Worm (Caenorhabditis elegans) whole organism, mixed stage, embryonic: ENCODE data around the gene F55G1.1.
A peak's percentile ranks its signal among the peaks of the same experiment; 100 is the strongest.

ENCODE experiments used
- M03D4.4 ChIP-seq: sonication (generic microtip); optimal IDR thresholded peaks from 2 replicates; lab custom pipeline; 2017; ENCODE audit warnings: mild to moderate bottlenecking, missing genetic modification characterization, missing compliant biosample characterization
- blmp-1 ChIP-seq: fragments of 150-350 bp; optimal IDR thresholded peaks from 2 replicates; lab custom pipeline; 2014; ENCODE audit warnings: missing biosample characterization, missing genetic modification characterization
- ceh-39 ChIP-seq: fragments of 150-350 bp; optimal IDR thresholded peaks from 2 replicates; lab custom pipeline; 2014; ENCODE audit warnings: missing biosample characterization, missing genetic modification characterization
- ceh-43 ChIP-seq: fragments of 200-800 bp; sonication (Bioruptor generic); optimal IDR thresholded peaks from 2 replicates; lab custom pipeline; 2018; ENCODE audit warnings: mild to moderate bottlenecking, missing genetic modification characterization, moderate library complexity, missing compliant biosample characterization
- ceh-83 ChIP-seq: fragments of 200-800 bp; sonication (Bioruptor generic); optimal IDR thresholded peaks from 2 replicates; lab custom pipeline; 2018; ENCODE audit warnings: mild to moderate bottlenecking, missing genetic modification characterization, missing compliant biosample characterization
- cnd-1 ChIP-seq: fragments of 200-800 bp; sonication (Bioruptor generic); optimal IDR thresholded peaks from 2 replicates; lab custom pipeline; 2018; ENCODE audit warnings: mild to moderate bottlenecking, missing genetic modification characterization, missing compliant biosample characterization
- drap-1 ChIP-seq: fragments of 200-800 bp; sonication (Bioruptor generic); optimal IDR thresholded peaks from 3 replicates; lab custom pipeline; 2018; ENCODE audit warnings: mild to moderate bottlenecking, missing genetic modification characterization, missing compliant biosample characterization
- elt-1 ChIP-seq: sonication (generic microtip); optimal IDR thresholded peaks from 2 replicates; lab custom pipeline; 2017; ENCODE audit warnings: missing genetic modification characterization, mild to moderate bottlenecking, missing compliant biosample characterization, antibody characterized with exemption, moderate library complexity, borderline replicate concordance; ENCODE audit not compliant: insufficient read depth
- elt-3 ChIP-seq: fragments of 150-350 bp; optimal IDR thresholded peaks from 2 replicates; lab custom pipeline; 2014; ENCODE audit warnings: missing biosample characterization, missing genetic modification characterization
- flh-1 ChIP-seq: fragments of 200-800 bp; sonication (Bioruptor generic); optimal IDR thresholded peaks from 2 replicates; lab custom pipeline; 2018; ENCODE audit warnings: mild to moderate bottlenecking, missing genetic modification characterization, moderate library complexity, missing compliant biosample characterization
- ham-2 ChIP-seq: fragments of 200-800 bp; sonication (Bioruptor generic); optimal IDR thresholded peaks from 2 replicates; lab custom pipeline; 2018; ENCODE audit warnings: mild to moderate bottlenecking, missing genetic modification characterization, missing compliant biosample characterization
- hlh-1 ChIP-seq: fragments of 150-350 bp; optimal IDR thresholded peaks from 2 replicates; lab custom pipeline; 2014; ENCODE audit warnings: missing biosample characterization, missing genetic modification reagents, missing genetic modification characterization
- lin-13 ChIP-seq: fragments of 150-350 bp; optimal IDR thresholded peaks from 2 replicates; lab custom pipeline; 2014; ENCODE audit warnings: missing biosample characterization, missing genetic modification characterization
- lin-32 ChIP-seq: fragments of 200-800 bp; sonication (Bioruptor generic); optimal IDR thresholded peaks from 2 replicates; lab custom pipeline; 2018; ENCODE audit warnings: mild to moderate bottlenecking, missing genetic modification characterization, missing compliant biosample characterization
- lsy-2 ChIP-seq: fragments of 150-350 bp; optimal IDR thresholded peaks from 2 replicates; lab custom pipeline; 2014; ENCODE audit warnings: missing biosample characterization, missing genetic modification characterization
- mep-1 ChIP-seq: fragments of 150-350 bp; optimal IDR thresholded peaks from 2 replicates; lab custom pipeline; 2017; ENCODE audit warnings: missing biosample characterization, missing genetic modification reagents, missing genetic modification characterization, inconsistent platforms
- mls-2 ChIP-seq: sonication (generic microtip); optimal IDR thresholded peaks from 2 replicates; lab custom pipeline; 2016; ENCODE audit warnings: mild to moderate bottlenecking, missing genetic modification characterization, moderate library complexity, missing compliant biosample characterization
- nhr-12 ChIP-seq: fragments of 150-350 bp; optimal IDR thresholded peaks from 2 replicates; lab custom pipeline; 2014; ENCODE audit warnings: missing biosample characterization, missing genetic modification characterization
- nhr-2 ChIP-seq: fragments of 150-350 bp; optimal IDR thresholded peaks from 2 replicates; lab custom pipeline; 2014; ENCODE audit warnings: missing biosample characterization, missing genetic modification characterization
- nhr-237 ChIP-seq: fragments of 150-350 bp; optimal IDR thresholded peaks from 2 replicates; lab custom pipeline; 2014; ENCODE audit warnings: missing biosample characterization, missing genetic modification characterization
- nhr-28 ChIP-seq: fragments of 150-350 bp; optimal IDR thresholded peaks from 2 replicates; lab custom pipeline; 2014; ENCODE audit warnings: missing biosample characterization, missing genetic modification characterization
- nhr-76 ChIP-seq: sonication (generic microtip); optimal IDR thresholded peaks from 2 replicates; lab custom pipeline; 2017; ENCODE audit warnings: missing biosample characterization, missing genetic modification characterization
- snpc-4 ChIP-seq: fragments of 150-350 bp; optimal IDR thresholded peaks from 2 replicates; lab custom pipeline; 2014; ENCODE audit warnings: missing biosample characterization, missing genetic modification characterization
- sptf-1 ChIP-seq: sonication (generic microtip); optimal IDR thresholded peaks from 2 replicates; lab custom pipeline; 2017; ENCODE audit warnings: mild to moderate bottlenecking, missing genetic modification characterization, moderate library complexity, missing compliant biosample characterization
- tbx-8 ChIP-seq: fragments of 200-800 bp; sonication (Bioruptor generic); optimal IDR thresholded peaks from 2 replicates; lab custom pipeline; 2018; ENCODE audit warnings: mild to moderate bottlenecking, missing genetic modification characterization, moderate library complexity, missing compliant biosample characterization
- unc-120 ChIP-seq: sonication (generic microtip); optimal IDR thresholded peaks from 2 replicates; lab custom pipeline; 2017; ENCODE audit warnings: missing genetic modification characterization, missing compliant biosample characterization; ENCODE audit not compliant: poor library complexity, severe bottlenecking
- unc-62 ChIP-seq: fragments of 150-350 bp; optimal IDR thresholded peaks from 2 replicates; lab custom pipeline; 2014; ENCODE audit warnings: missing biosample characterization, missing genetic modification reagents, missing genetic modification characterization
- zip-8 ChIP-seq: fragments of 150-350 bp; optimal IDR thresholded peaks from 2 replicates; lab custom pipeline; 2014; ENCODE audit warnings: missing biosample characterization, missing genetic modification characterization
- ztf-11 ChIP-seq: fragments of 150-350 bp; optimal IDR thresholded peaks from 2 replicates; lab custom pipeline; 2014; ENCODE audit warnings: missing biosample characterization, missing genetic modification characterization

F55G1.1 gene

ce11 chrIV:7505866-7506488 is 14.4 kb downstream of the F55G1.1 start:
- no peak for TF ChIP-seq cnd-1 (tag; lab: Kevin White, UChicago)
- TF ChIP-seq mep-1 (tag; lab: Kevin White, UChicago): no peak

- TF ChIP-seq cnd-1 (tag; lab: Kevin White, UChicago) (no peak), blmp-1 (tag; lab: Kevin White, UChicago) (no peak)
These were observed 15.1 kb downstream of the F55G1.1 start for ce11 chrIV:7506711-7507110.

- no peak for TF ChIP-seq ceh-43 (GFP tag; lab: Kevin White, UChicago)
- no peak for TF ChIP-seq unc-120 (tag; lab: Kevin White, UChicago)
- no peak for TF ChIP-seq mls-2 (tag; lab: Kevin White, UChicago)
- TF ChIP-seq elt-3 (tag; lab: Kevin White, UChicago): no peak
- TF ChIP-seq nhr-28: no peak
- TF ChIP-seq lin-32 (GFP tag; lab: Kevin White, UChicago): no peak
- TF ChIP-seq elt-1 (tag; lab: Kevin White, UChicago): no peak
- no peak for TF ChIP-seq flh-1
- no peak for TF ChIP-seq drap-1
- TF ChIP-seq cnd-1 (tag; lab: Kevin White, UChicago): no peak
- TF ChIP-seq lin-13 (tag; lab: Kevin White, UChicago): no peak
- TF ChIP-seq ceh-83 (GFP tag; lab: Kevin White, UChicago): no peak
These were observed 15.7 kb downstream of the F55G1.1 start for ce11 chrIV:7507305-7507704.

DNA sequence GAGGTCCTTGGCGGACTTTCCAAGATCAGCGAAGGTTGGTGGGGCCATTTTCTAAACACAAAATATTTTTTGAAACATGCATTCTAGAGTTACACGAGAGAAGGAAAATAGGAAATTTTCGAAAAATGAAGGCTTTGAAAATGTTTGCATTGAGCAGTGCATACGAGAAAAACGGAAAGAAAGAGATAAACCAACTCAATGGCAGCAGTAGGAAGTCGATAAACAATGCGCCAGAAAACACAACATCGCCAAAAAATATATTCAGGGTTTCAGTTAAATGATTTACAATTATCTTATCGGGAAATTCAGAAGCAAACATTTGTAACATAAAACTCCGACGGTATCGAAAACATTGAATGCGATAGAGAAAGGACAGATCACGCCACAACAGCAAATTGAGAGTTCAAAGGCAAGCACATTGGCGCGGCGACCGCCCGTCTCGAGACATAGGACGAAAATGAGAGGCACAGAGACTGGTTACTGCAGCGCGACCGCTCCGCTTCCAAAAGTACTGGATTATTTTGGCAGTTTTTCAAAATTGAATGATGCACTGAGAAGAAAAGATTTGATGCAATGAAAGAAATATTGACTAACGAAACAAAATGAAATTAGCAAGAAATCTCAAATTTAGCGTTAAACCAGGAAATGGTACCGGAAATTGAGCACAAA is 16.4 kb downstream of the F55G1.1 start, which contains the start of the genes vdac-1 and R05G6.5:
Gene vdac-1 (minus strand): TSS at position 51 of the 669 bp plus-strand sequence.
Gene R05G6.5 (plus strand): TSS at position 527 of the 669 bp plus-strand sequence.
- TF ChIP-seq nhr-12 (tag; lab: Kevin White, UChicago): no peak
- peak; percentile 72 for TF ChIP-seq nhr-237 (tag; lab: Kevin White, UChicago)
- TF ChIP-seq drap-1: no peak
- no peak for TF ChIP-seq cnd-1 (tag; lab: Kevin White, UChicago)
- no peak for TF ChIP-seq sptf-1 (tag; lab: Kevin White, UChicago)
- peak; percentile 47 for TF ChIP-seq mep-1 (tag; lab: Kevin White, UChicago)
- no peak for TF ChIP-seq ztf-11 (tag; lab: Kevin White, UChicago)
- peak; percentile 14 for TF ChIP-seq hlh-1 (tag; lab: Kevin White, UChicago)
- no peak for TF ChIP-seq elt-1 (tag; lab: Kevin White, UChicago)

- no peak for TF ChIP-seq drap-1
- TF ChIP-seq ceh-39 (tag; lab: Kevin White, UChicago): no peak
- peak; percentile 73 for TF ChIP-seq lsy-2
- no peak for TF ChIP-seq ham-2
- TF ChIP-seq snpc-4 (tag; lab: Kevin White, UChicago): no peak
These were observed 17.3 kb downstream of the F55G1.1 start for ce11 chrIV:7508850-7509249.

DNA sequence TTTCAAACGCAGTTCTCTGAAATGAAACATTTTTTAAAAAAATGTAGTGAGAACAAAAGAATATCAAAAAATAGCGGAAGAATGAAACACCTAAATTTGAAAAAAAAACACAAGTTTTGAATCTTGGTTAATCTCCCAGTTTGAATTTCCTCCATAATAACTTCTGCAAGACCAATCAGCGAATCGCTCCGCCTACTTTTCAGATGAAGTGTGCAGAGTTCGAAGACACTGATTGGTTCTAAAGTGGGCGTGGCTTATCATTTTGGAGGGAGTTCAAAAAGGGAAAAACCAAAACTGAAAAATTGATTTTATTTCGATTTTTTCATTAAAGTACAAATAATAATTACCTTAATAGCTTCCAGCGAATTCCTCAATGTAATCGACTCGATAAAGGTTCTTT is 19.3 kb downstream of the F55G1.1 start:
- TF ChIP-seq M03D4.4 (tag; lab: Kevin White, UChicago) (no peak), tbx-8 (GFP tag; lab: Kevin White, UChicago) (no peak), zip-8 (tag; lab: Kevin White, UChicago) (no peak), unc-62 (no peak), ztf-11 (tag; lab: Kevin White, UChicago) (no peak), ceh-39 (tag; lab: Kevin White, UChicago) (no peak), nhr-76 (tag; lab: Kevin White, UChicago) (no peak), snpc-4 (tag; lab: Kevin White, UChicago) (no peak), drap-1 (no peak), nhr-2 (tag; lab: Kevin White, UChicago) (no peak), elt-3 (tag; lab: Kevin White, UChicago) (no peak)
- TF ChIP-seq, all 35 proteins: peak for 0
